Worm (Caenorhabditis elegans) whole organism, L4 larva: ENCODE data around the gene pup-2.

Source experiments
- F10B5.3 ChIP-seq: sonication (generic microtip); optimal IDR thresholded peaks from 2 replicates; lab custom pipeline; 2016; ENCODE audit warnings: mild to moderate bottlenecking, missing genetic modification characterization, missing compliant biosample characterization
- T26A8.4 ChIP-seq: fragments of 200-800 bp; sonication (Bioruptor generic); IDR thresholded peaks from 2 replicates; pipeline ENCODE4 v1.3.6; 2022; ENCODE audit warnings: missing genetic modification characterization, missing compliant biosample characterization
- Y75B8A.6 ChIP-seq: fragments of 200-800 bp; sonication (Bioruptor generic); IDR thresholded peaks from 2 replicates; pipeline ENCODE4 v1.3.6; 2022; ENCODE audit warnings: missing genetic modification reagents, missing genetic modification characterization, missing compliant biosample characterization
- aha-1 ChIP-seq: fragments of 150-350 bp; peaks from one replicate; lab custom pipeline; 2014; ENCODE audit warnings: missing biosample characterization, missing genetic modification characterization
- aly-2 ChIP-seq: sonication (generic microtip); optimal IDR thresholded peaks from 2 replicates; lab custom pipeline; 2018; ENCODE audit warnings: missing biosample characterization, missing genetic modification characterization
- attf-4 ChIP-seq: sonication (generic microtip); optimal IDR thresholded peaks from 3 replicates; lab custom pipeline; 2017; ENCODE audit warnings: missing biosample characterization, missing genetic modification characterization
- ceh-44 ChIP-seq: fragments of 200-800 bp; sonication (Bioruptor generic); IDR thresholded peaks from 2 replicates; pipeline ENCODE4 v1.3.6; 2022; ENCODE audit warnings: missing genetic modification reagents, missing genetic modification characterization, missing compliant biosample characterization
- daf-16 ChIP-seq, 3 experiments: sonication (generic microtip); optimal IDR thresholded peaks; 2 replicates each; lab custom pipeline; 2016 to 2017; ENCODE audit warnings: missing genetic modification characterization in 3 of 3, missing genetic modification reagents in 3 of 3, mild to moderate bottlenecking in 2 of 3, missing compliant biosample characterization in 2 of 3, missing biosample characterization in 1 of 3, moderate library complexity in 1 of 3
- dmd-6 ChIP-seq: fragments of 200-800 bp; sonication (Bioruptor generic); IDR thresholded peaks from 2 replicates; pipeline ENCODE4 v1.3.6; 2022; ENCODE audit warnings: missing genetic modification reagents, missing genetic modification characterization, missing compliant biosample characterization
- duxl-1 ChIP-seq: sonication (generic microtip); optimal IDR thresholded peaks from 2 replicates; lab custom pipeline; 2016; ENCODE audit warnings: mild to moderate bottlenecking, missing genetic modification characterization, moderate library complexity, missing compliant biosample characterization; ENCODE audit not compliant: poor library complexity
- egl-27 ChIP-seq: sonication (generic microtip); optimal IDR thresholded peaks from 3 replicates; lab custom pipeline; 2017; ENCODE audit warnings: missing biosample characterization, missing genetic modification reagents, missing genetic modification characterization
- lim-7 ChIP-seq: fragments of 200-800 bp; sonication (Bioruptor generic); IDR thresholded peaks from 2 replicates; pipeline ENCODE4 v1.3.6; 2022; ENCODE audit warnings: missing genetic modification characterization, missing compliant biosample characterization
- mep-1 ChIP-seq: fragments of 150-350 bp; sonication (generic microtip); optimal IDR thresholded peaks from 3 replicates; lab custom pipeline; 2014; ENCODE audit warnings: missing biosample characterization, missing genetic modification characterization
- mes-2 ChIP-seq: sonication (generic microtip); optimal IDR thresholded peaks from 2 replicates; lab custom pipeline; 2016; ENCODE audit warnings: missing genotype, mild to moderate bottlenecking, missing genetic modification characterization, missing compliant biosample characterization; ENCODE audit not compliant: poor library complexity, severe bottlenecking
- nhr-25 ChIP-seq: sonication (generic microtip); optimal IDR thresholded peaks from 2 replicates; lab custom pipeline; 2017; ENCODE audit warnings: missing genetic modification characterization, mild to moderate bottlenecking, missing compliant biosample characterization, antibody characterized with exemption, moderate library complexity, borderline replicate concordance; ENCODE audit not compliant: insufficient read depth
- nhr-28 ChIP-seq: fragments of 150-350 bp; optimal IDR thresholded peaks from 2 replicates; lab custom pipeline; 2014; ENCODE audit warnings: missing biosample characterization, missing genetic modification characterization
- set-16 ChIP-seq: fragments of 200-800 bp; sonication (Bioruptor generic); IDR thresholded peaks from 2 replicates; pipeline ENCODE4 v1.3.6; 2022; ENCODE audit warnings: missing genetic modification reagents, missing genetic modification characterization, missing compliant biosample characterization
- skn-1 ChIP-seq: fragments of 150-350 bp; optimal IDR thresholded peaks from 2 replicates; lab custom pipeline; 2014; ENCODE audit warnings: missing biosample characterization, missing genetic modification characterization
- tag-97 ChIP-seq: fragments of 200-800 bp; sonication (Bioruptor generic); IDR thresholded peaks from 2 replicates; pipeline ENCODE4 v1.3.6; 2022; ENCODE audit warnings: missing genetic modification characterization, missing compliant biosample characterization

The pup-2 gene

DNA sequence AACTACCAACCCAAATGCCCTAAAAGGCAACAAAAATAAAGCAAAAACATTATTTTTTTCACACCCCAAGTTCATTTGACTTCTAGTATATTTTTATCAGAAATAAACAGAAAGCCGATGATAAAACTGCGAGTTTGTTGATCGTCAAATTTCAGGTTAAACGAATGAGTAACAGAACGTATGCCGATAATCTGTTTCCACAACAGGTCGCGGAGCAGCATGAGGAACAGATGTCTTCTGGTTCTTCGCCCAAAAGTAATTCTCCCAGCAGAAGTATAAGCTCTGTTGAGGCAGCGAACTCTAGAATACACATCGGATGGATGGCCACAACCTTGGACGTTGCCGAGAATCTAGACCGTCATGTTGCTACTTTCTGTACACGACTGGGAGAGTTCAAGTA, 44.7 kb downstream of the pup-2 start, which contains the start of gene prmt-5 (continued):
- peak; percentile 25 to 57 for TF ChIP-seq daf-16 (GFP tag; optimal IDR thresholded peaks at IDR 0.05; lab: Kevin White, UChicago)
- peak; percentile 55 for TF ChIP-seq daf-16 (tag; optimal IDR thresholded peaks at IDR 0.05; lab: Kevin White, UChicago)
- TF ChIP-seq dmd-6 (GFP tag; lab: Robert Waterston, UW) = peak; percentile 29
- TF ChIP-seq T26A8.4 (GFP tag; lab: Robert Waterston, UW) = peak; percentile 65
- TF ChIP-seq lim-7 = 0 out of 2 replicates have a peak, but pooled peaks have one; percentile 60
- no peak for TF ChIP-seq nhr-25 (tag; lab: Kevin White, UChicago)
- TF ChIP-seq set-16 (GFP tag; lab: Robert Waterston, UW) = no peak
- TF ChIP-seq egl-27 (tag; lab: Kevin White, UChicago) = no peak
- peak; percentile 50 for TF ChIP-seq aha-1 (tag; lab: Kevin White, UChicago)
- TF ChIP-seq skn-1 (tag; lab: Kevin White, UChicago) = no peak
- no peak for TF ChIP-seq F10B5.3 (tag; lab: Kevin White, UChicago)
- no peak for TF ChIP-seq tag-97 (GFP tag; lab: Robert Waterston, UW)
- TF ChIP-seq mep-1 (tag; lab: Kevin White, UChicago) = peak; percentile 47

ce11 chrIII:5233140-5233539, 47.4 kb downstream of the pup-2 start:
- TF ChIP-seq aly-2 (tag; lab: Kevin White, UChicago) (no peak), mes-2 (tag; lab: Kevin White, UChicago) (peak; percentile 58)

DNA sequence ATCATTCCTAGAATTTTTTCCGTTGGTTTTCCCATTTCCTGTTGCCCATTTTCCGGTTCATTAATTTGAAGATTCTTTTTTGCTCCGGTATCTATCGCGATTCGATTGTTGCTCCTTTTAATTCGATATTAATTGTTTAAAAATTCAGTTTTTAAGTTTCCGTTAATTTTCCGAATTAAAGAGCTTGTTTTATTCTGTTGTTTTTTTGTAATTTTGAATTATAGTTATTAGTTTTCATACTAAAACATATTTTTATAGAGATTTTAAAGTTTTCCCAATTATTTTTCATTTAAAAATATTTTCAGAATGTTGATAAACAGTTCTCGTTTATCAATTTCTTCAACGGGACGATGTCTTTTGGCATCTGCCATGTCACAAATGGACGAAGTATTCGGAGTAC, 48.6 kb downstream of the pup-2 start, which contains the start of gene mrps-26:
TSS of gene mrps-26 (plus strand) at position 301 of the 400 bp plus-strand sequence.
- TF ChIP-seq attf-4 = no peak
- TF ChIP-seq, all 104 proteins: peak for 0

- TF ChIP-seq nhr-28 (tag; lab: Kevin White, UChicago) (peak; percentile 79), Y75B8A.6 (GFP tag; lab: Robert Waterston, UW) (no peak), ceh-44 (no peak), duxl-1 (tag; lab: Kevin White, UChicago) (no peak)
Measured at ce11 chrIII:5236104-5236503, 50.4 kb downstream of the pup-2 start, which contains the start of gene prx-10. Gene prx-10, plus strand, starts transcription at chrIII:5236404.
